Fruit fly (Drosophila melanogaster) whole organism, embryonic: Measurements from ENCODE around the gene CG10730.
A peak's percentile ranks its signal among the peaks of the same experiment; 100 is the strongest.

ENCODE experiments used
- Antp ChIP-seq: fragments of 200-800 bp; sonication (Bioruptor generic); optimal IDR thresholded peaks from 3 replicates; lab custom pipeline; 2016; ENCODE audit warnings: missing biosample characterization, missing genetic modification characterization
- Asciz ChIP-seq: fragments of 200-800 bp; sonication (Bioruptor generic); optimal IDR thresholded peaks from 2 replicates; lab custom pipeline; 2017; ENCODE audit warnings: missing biosample characterization, mild to moderate bottlenecking, missing genetic modification characterization, missing genetic modification reagents
- Awh ChIP-seq: fragments of 200-800 bp; sonication (Bioruptor generic); IDR thresholded peaks from 2 replicates; pipeline ENCODE4, ENCODE4 v1.3.6; 2022; ENCODE audit warnings: missing biosample characterization, missing genetic modification characterization
- Bteb2 ChIP-seq: fragments of 200-800 bp; sonication (Bioruptor generic); optimal IDR thresholded peaks from 2 replicates; lab custom pipeline; 2016; ENCODE audit warnings: missing biosample characterization, missing genetic modification characterization
- CG11247 ChIP-seq: fragments of 200-800 bp; sonication (Bioruptor generic); IDR thresholded peaks from 2 replicates; pipeline ENCODE4 v1.3.6; 2022; ENCODE audit warnings: missing biosample characterization, missing genetic modification characterization
- CG11398 ChIP-seq: fragments of 200-800 bp; sonication (Bioruptor generic); optimal IDR thresholded peaks from 2 replicates; lab custom pipeline; 2016; ENCODE audit warnings: missing biosample characterization, missing genetic modification characterization
- CG11560 ChIP-seq: fragments of 200-800 bp; sonication (Bioruptor generic); IDR thresholded peaks from 3 replicates; pipeline ENCODE4 v1.3.6; 2022; ENCODE audit warnings: missing biosample characterization, missing genetic modification characterization
- CG11723 ChIP-seq: fragments of 200-800 bp; sonication (Bioruptor generic); optimal IDR thresholded peaks from 2 replicates; lab custom pipeline; 2017; ENCODE audit warnings: missing biosample characterization, mild to moderate bottlenecking, missing genetic modification characterization
- CG12659 ChIP-seq: fragments of 200-800 bp; sonication (Bioruptor generic); optimal IDR thresholded peaks from 3 replicates; lab custom pipeline; 2017; ENCODE audit warnings: mild to moderate bottlenecking, missing biosample characterization, missing genetic modification reagents, missing genetic modification characterization
- CG13287 ChIP-seq: fragments of 200-800 bp; sonication (Bioruptor generic); IDR thresholded peaks from 2 replicates; pipeline ENCODE4 v1.3.6; 2022; ENCODE audit warnings: missing biosample characterization, missing genetic modification characterization; ENCODE audit not compliant: partially characterized antibody
- CG13296 ChIP-seq: fragments of 200-800 bp; sonication (Bioruptor generic); optimal IDR thresholded peaks from 3 replicates; lab custom pipeline; 2018; ENCODE audit warnings: missing biosample characterization, mild to moderate bottlenecking, missing genetic modification characterization
- CG13775 ChIP-seq: fragments of 200-800 bp; sonication (Bioruptor generic); optimal IDR thresholded peaks from 3 replicates; lab custom pipeline; 2017; ENCODE audit warnings: missing biosample characterization, mild to moderate bottlenecking, missing genetic modification characterization
- CG14014 ChIP-seq: fragments of 200-800 bp; sonication (Bioruptor generic); IDR thresholded peaks from 2 replicates; pipeline ENCODE4 v1.3.6; 2022; ENCODE audit warnings: missing biosample characterization, missing genetic modification characterization
- CG14050 ChIP-seq: fragments of 200-800 bp; sonication (Bioruptor generic); IDR thresholded peaks from 3 replicates; pipeline ENCODE4 v1.3.6; 2022; ENCODE audit warnings: missing biosample characterization, missing genetic modification characterization
- CG15479 ChIP-seq: fragments of 200-800 bp; sonication (Bioruptor generic); optimal IDR thresholded peaks from 3 replicates; lab custom pipeline; 2019; ENCODE audit warnings: missing biosample characterization, mild to moderate bottlenecking, missing genetic modification characterization, moderate library complexity
- CG18599 ChIP-seq: fragments of 200-800 bp; sonication (Bioruptor generic); optimal IDR thresholded peaks from 3 replicates; lab custom pipeline; 2017; ENCODE audit warnings: missing biosample characterization, missing genetic modification characterization, mild to moderate bottlenecking, moderate library complexity, missing genetic modification reagents
- CG18764 ChIP-seq: fragments of 200-800 bp; sonication (Bioruptor generic); optimal IDR thresholded peaks from 3 replicates; lab custom pipeline; 2016; ENCODE audit warnings: missing biosample characterization, missing genetic modification characterization
- CG2875 ChIP-seq: fragments of 200-800 bp; sonication (Bioruptor generic); optimal IDR thresholded peaks from 2 replicates; lab custom pipeline; 2017; ENCODE audit warnings: missing biosample characterization, mild to moderate bottlenecking, missing genetic modification characterization, missing genetic modification reagents
- CG30403 ChIP-seq: fragments of 200-800 bp; sonication (Bioruptor generic); optimal IDR thresholded peaks from 3 replicates; lab custom pipeline; 2016; ENCODE audit warnings: missing biosample characterization, missing genetic modification characterization
- CG3065 ChIP-seq: fragments of 200-800 bp; sonication (Bioruptor generic); optimal IDR thresholded peaks from 2 replicates; lab custom pipeline; 2016; ENCODE audit warnings: missing biosample characterization, missing genetic modification characterization
- CG32772 ChIP-seq: fragments of 200-800 bp; sonication (Bioruptor generic); IDR thresholded peaks from 2 replicates; pipeline ENCODE4 v1.3.6; 2022; ENCODE audit warnings: missing biosample characterization, missing genetic modification characterization
- CG3407 ChIP-seq: fragments of 200-800 bp; sonication (Bioruptor generic); optimal IDR thresholded peaks from 2 replicates; lab custom pipeline; 2018; ENCODE audit warnings: missing biosample characterization, mild to moderate bottlenecking, missing genetic modification characterization
- CG3995 ChIP-seq: fragments of 200-800 bp; sonication (Bioruptor generic); optimal IDR thresholded peaks from 3 replicates; lab custom pipeline; 2016; ENCODE audit warnings: missing biosample characterization, missing genetic modification characterization
- CG43689 ChIP-seq: fragments of 200-800 bp; sonication (Bioruptor generic); IDR thresholded peaks from 2 replicates; pipeline ENCODE4 v1.3.6; 2022; ENCODE audit warnings: missing biosample characterization, missing genetic modification characterization
- CG8359 ChIP-seq: fragments of 200-800 bp; sonication (Bioruptor generic); optimal IDR thresholded peaks from 2 replicates; lab custom pipeline; 2017; ENCODE audit warnings: missing biosample characterization, mild to moderate bottlenecking, missing genetic modification characterization, borderline replicate concordance
- CG9609 ChIP-seq: fragments of 200-800 bp; sonication (Bioruptor generic); optimal IDR thresholded peaks from 3 replicates; lab custom pipeline; 2016; ENCODE audit warnings: missing biosample characterization, missing genetic modification characterization
- D ChIP-seq, 2 experiments: fragments of 200-800 bp in 1 of 2; fragments of >200 bp in 1 of 2; sonication (Bioruptor generic) in 1 of 2; optimal IDR thresholded peaks; 2 replicates in 1 of 2; 3 replicates in 1 of 2; lab custom pipeline; 2017; ENCODE audit warnings: mild to moderate bottlenecking in 1 of 2, missing biosample characterization in 1 of 2, missing genetic modification characterization in 1 of 2, missing genetic modification reagents in 1 of 2
- Deaf1 ChIP-seq: fragments of 200-800 bp; optimal IDR thresholded peaks from 3 replicates; lab custom pipeline; 2019; ENCODE audit warnings: missing biosample characterization, mild to moderate bottlenecking, missing genetic modification characterization, moderate library complexity
- Fer1 ChIP-seq: fragments of 200-800 bp; sonication (Bioruptor generic); optimal IDR thresholded peaks from 2 replicates; lab custom pipeline; 2017; ENCODE audit warnings: missing biosample characterization, mild to moderate bottlenecking, missing genetic modification characterization
- Hr78 ChIP-seq, 2 experiments: fragments of 200-800 bp in 1 of 2; fragments of >200 bp in 1 of 2; sonication (Bioruptor generic) in 1 of 2; optimal IDR thresholded peaks; 2 replicates each; lab custom pipeline; 2017 to 2019; ENCODE audit warnings: missing biosample characterization in 2 of 2, missing genetic modification characterization in 2 of 2, mild to moderate bottlenecking in 1 of 2, moderate library complexity in 1 of 2
- Myb ChIP-seq: fragments of 200-800 bp; sonication (Bioruptor generic); optimal IDR thresholded peaks from 2 replicates; lab custom pipeline; 2016; ENCODE audit warnings: missing biosample characterization, missing genetic modification characterization
- NC2α ChIP-seq: fragments of 200-800 bp; sonication (Bioruptor generic); optimal IDR thresholded peaks from 2 replicates; lab custom pipeline; 2016; ENCODE audit warnings: missing biosample characterization, missing genetic modification characterization
- Side ChIP-seq: fragments of 200-800 bp; sonication (Bioruptor generic); optimal IDR thresholded peaks from 2 replicates; lab custom pipeline; 2016; ENCODE audit warnings: missing biosample characterization, missing genetic modification characterization
- aop ChIP-seq: fragments of 200-800 bp; sonication (Bioruptor generic); IDR thresholded peaks from 2 replicates; pipeline ENCODE4 v1.3.6; 2022; ENCODE audit warnings: missing biosample characterization, missing genetic modification characterization
- bigmax ChIP-seq: fragments of 200-800 bp; sonication (Bioruptor generic); optimal IDR thresholded peaks from 2 replicates; lab custom pipeline; 2018; ENCODE audit warnings: missing biosample characterization, mild to moderate bottlenecking, missing genetic modification characterization
- chinmo ChIP-seq: fragments of 200-800 bp; sonication (Bioruptor generic); IDR thresholded peaks from 4 replicates; pipeline ENCODE4 v1.3.6; 2022; ENCODE audit warnings: missing biosample characterization, missing genetic modification characterization; ENCODE audit not compliant: partially characterized antibody
- da ChIP-seq: fragments of 200-800 bp; sonication (Bioruptor generic); optimal IDR thresholded peaks from 2 replicates; lab custom pipeline; 2016; ENCODE audit warnings: missing biosample characterization, missing genetic modification characterization
- dpn ChIP-seq, 2 experiments: fragments of 200-800 bp; sonication (Bioruptor generic); optimal IDR thresholded peaks; 3 replicates each; lab custom pipeline; 2016; ENCODE audit warnings: missing biosample characterization in 2 of 2, missing genetic modification characterization in 2 of 2
- grn ChIP-seq: fragments of 200-800 bp; sonication (Bioruptor generic); optimal IDR thresholded peaks from 3 replicates; lab custom pipeline; 2017; ENCODE audit warnings: missing biosample characterization, missing genetic modification characterization
- hbn ChIP-seq: fragments of 200-800 bp; sonication (Bioruptor generic); IDR thresholded peaks from 2 replicates; pipeline ENCODE4 v1.3.6; 2022; ENCODE audit warnings: missing biosample characterization, missing genetic modification characterization; ENCODE audit not compliant: partially characterized antibody
- insv ChIP-seq, 2 experiments: fragments of 200-800 bp; sonication (Bioruptor generic); optimal IDR thresholded peaks; 3 replicates each; lab custom pipeline; 2016 to 2018; ENCODE audit warnings: missing biosample characterization in 2 of 2, missing genetic modification characterization in 2 of 2
- kni ChIP-seq: fragments of 200-800 bp; sonication (Bioruptor generic); optimal IDR thresholded peaks from 3 replicates; lab custom pipeline; 2017; ENCODE audit warnings: mild to moderate bottlenecking, missing biosample characterization, missing genetic modification reagents, missing genetic modification characterization
- lab ChIP-seq: fragments of 200-800 bp; sonication (Bioruptor generic); optimal IDR thresholded peaks from 3 replicates; lab custom pipeline; 2017; ENCODE audit warnings: missing biosample characterization, missing genetic modification characterization, mild to moderate bottlenecking, moderate library complexity, missing genetic modification reagents
- odd ChIP-seq: fragments of 200-800 bp; sonication (Bioruptor generic); optimal IDR thresholded peaks from 2 replicates; lab custom pipeline; 2017; ENCODE audit warnings: missing biosample characterization, mild to moderate bottlenecking, missing genetic modification characterization
- run ChIP-seq: fragments of 200-800 bp; sonication (Bioruptor generic); optimal IDR thresholded peaks from 3 replicates; lab custom pipeline; 2018; ENCODE audit warnings: missing biosample characterization, mild to moderate bottlenecking, missing genetic modification characterization
- slbo ChIP-seq: fragments of 200-800 bp; sonication (Bioruptor generic); IDR thresholded peaks from 2 replicates; pipeline ENCODE4 v1.3.6; 2022; ENCODE audit warnings: missing biosample characterization, missing genetic modification characterization
- tup ChIP-seq: fragments of 200-800 bp; sonication (Bioruptor generic); optimal IDR thresholded peaks from 2 replicates; lab custom pipeline; 2016; ENCODE audit warnings: missing biosample characterization, mild to moderate bottlenecking, missing genetic modification characterization, moderate library complexity
- wek ChIP-seq: fragments of 200-800 bp; sonication (Bioruptor generic); optimal IDR thresholded peaks from 3 replicates; lab custom pipeline; 2018; ENCODE audit warnings: missing biosample characterization, mild to moderate bottlenecking, missing genetic modification characterization, moderate library complexity

The CG10730 gene

DNA sequence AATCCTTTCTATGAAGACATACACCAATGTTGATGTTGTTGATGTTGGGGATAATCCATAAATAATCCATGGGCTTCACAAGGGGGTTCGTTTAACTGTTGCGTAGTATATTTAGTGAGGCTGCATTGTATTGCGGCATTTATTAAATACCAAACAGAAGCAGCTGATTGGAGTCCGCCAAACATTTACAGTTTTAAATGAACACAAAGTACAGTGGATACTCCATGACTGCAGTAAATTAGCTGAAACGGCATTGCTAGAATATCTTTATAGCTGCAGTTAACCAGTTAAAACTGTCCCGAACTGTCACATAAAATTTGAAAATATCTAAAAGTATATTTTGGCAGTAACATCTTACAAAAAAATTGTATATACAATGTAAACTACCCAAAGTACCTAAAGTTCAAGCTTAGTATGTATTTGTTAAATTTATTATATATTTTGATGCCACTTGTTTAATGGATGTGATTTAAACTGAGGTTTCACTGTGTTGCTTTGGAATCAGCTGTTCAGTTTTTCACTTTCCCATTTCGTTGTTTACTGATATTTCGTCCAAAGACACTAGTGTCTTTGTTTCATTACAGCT lies 19.2 kb upstream of the CG10730 start, which contains the start of the genes CG10747 and Pyroxd1 (continued):
- TF ChIP-seq CG11247 (GFP tag; lab: Robert Waterston, UW) (peak; percentile 96), CG13296 (GFP tag; lab: Kevin White, UChicago) (peak; percentile 97), run (tag; lab: Kevin White, UChicago) (peak; percentile 94), odd (GFP tag; lab: Kevin White, UChicago) (peak; percentile 97), CG14014 (GFP tag; lab: Robert Waterston, UW) (peak; percentile 96), tup (peak; percentile 89), D (optimal IDR thresholded peaks at IDR 0.05; lab: Kevin White, UChicago) (no peak), D (GFP tag; optimal IDR thresholded peaks at IDR 0.05; lab: Kevin White, UChicago) (peak; percentile 91), CG11560 (peak; percentile 90), CG13775 (peak; percentile 97), CG8359 (GFP tag; lab: Kevin White, UChicago) (peak; percentile 80), CG9609 (GFP tag; lab: Kevin White, UChicago) (peak; percentile 93), Myb (GFP tag; lab: Kevin White, UChicago) (peak; percentile 80), CG18599 (GFP tag; lab: Kevin White, UChicago) (peak; percentile 96), slbo (GFP tag; lab: Robert Waterston, UW) (peak; percentile 98), CG12659 (GFP tag; lab: Kevin White, UChicago) (peak; percentile 98), CG11398 (GFP tag; lab: Kevin White, UChicago) (peak; percentile 87), CG13287 (GFP tag; lab: Robert Waterston, UW) (peak; percentile 31; the same call in 1 of the 2 replicates), CG3065 (peak; percentile 87), chinmo (0 out of 4 replicates have a peak, but pooled peaks have one; percentile 63), hbn (no peak), CG3995 (GFP tag; lab: Kevin White, UChicago) (peak; percentile 80), CG30403 (GFP tag; lab: Kevin White, UChicago) (peak; percentile 99), wek (GFP tag; lab: Kevin White, UChicago) (peak; percentile 82), Side (GFP tag; lab: Kevin White, UChicago) (peak; percentile 91), CG3407 (GFP tag; lab: Kevin White, UChicago) (peak; percentile 91), Deaf1 (tag; lab: Kevin White, UChicago) (peak; percentile 82), Awh (GFP tag; lab: Robert Waterston, UW) (peak; percentile 86), kni (peak; percentile 74), Asciz (GFP tag; lab: Kevin White, UChicago) (peak; percentile 92), grn (peak; percentile 65), aop (GFP tag; lab: Robert Waterston, UW) (peak; percentile 33; the same call in 1 of the 2 replicates), Bteb2 (peak; percentile 92), CG32772 (GFP tag; lab: Robert Waterston, UW) (peak; percentile 93), CG2875 (peak; percentile 88), da (GFP tag; lab: Kevin White, UChicago) (peak; percentile 90), CG15479 (GFP tag; lab: Kevin White, UChicago) (peak; percentile 67), Fer1 (GFP tag; lab: Kevin White, UChicago) (peak; percentile 96), insv (GFP tag; optimal IDR thresholded peaks at IDR 0.05; lab: Kevin White, UChicago) (peak in 1 of 2 experiments; percentile 83), CG18764 (peak; percentile 91), NC2α (peak; percentile 82), Hr78 (GFP tag; optimal IDR thresholded peaks at IDR 0.05; lab: Kevin White, UChicago) (peak in 1 of 2 experiments; percentile 81), dpn (GFP tag; optimal IDR thresholded peaks at IDR 0.05; lab: Kevin White, UChicago) (peak; percentile 97 to 98), bigmax (GFP tag; lab: Kevin White, UChicago) (no peak), Antp (peak; percentile 94), CG11723 (peak; percentile 94), lab (GFP tag; lab: Kevin White, UChicago) (peak; percentile 97), CG14050 (peak; percentile 93), CG43689 (GFP tag; lab: Robert Waterston, UW) (peak; percentile 80)
